Worm (Caenorhabditis elegans) whole organism, late embryonic: ENCODE measurements around the gene F13A2.3.
A peak's percentile ranks its signal among the peaks of the same experiment; 100 is the strongest.

Experiments
- C08G9.2 ChIP-seq: sonication (generic microtip); optimal IDR thresholded peaks from 2 replicates; lab custom pipeline; 2016; ENCODE audit warnings: mild to moderate bottlenecking, missing genetic modification characterization, moderate library complexity, missing compliant biosample characterization
- C38D4.7 ChIP-seq: fragments of 200-800 bp; sonication (Bioruptor generic); optimal IDR thresholded peaks from 2 replicates; lab custom pipeline; 2018; ENCODE audit warnings: mild to moderate bottlenecking, missing genetic modification characterization, moderate library complexity, missing compliant biosample characterization
- F13H6.1 ChIP-seq: sonication (generic microtip); optimal IDR thresholded peaks from 2 replicates; lab custom pipeline; 2016; ENCODE audit warnings: missing genetic modification characterization, missing compliant biosample characterization
- ahr-1 ChIP-seq: sonication (generic microtip); optimal IDR thresholded peaks from 2 replicates; lab custom pipeline; 2016; ENCODE audit warnings: missing genetic modification characterization, missing compliant biosample characterization
- ceh-14 ChIP-seq: sonication (generic microtip); optimal IDR thresholded peaks from 2 replicates; lab custom pipeline; 2016; ENCODE audit warnings: missing genotype, missing genetic modification characterization, missing compliant biosample characterization
- ceh-18 ChIP-seq: sonication (generic microtip); optimal IDR thresholded peaks from 2 replicates; lab custom pipeline; 2016; ENCODE audit warnings: missing genetic modification characterization, missing compliant biosample characterization
- ceh-22 ChIP-seq: sonication (generic microtip); optimal IDR thresholded peaks from 2 replicates; lab custom pipeline; 2017; ENCODE audit warnings: missing biosample characterization, missing genetic modification characterization
- ceh-24 ChIP-seq: sonication (generic microtip); optimal IDR thresholded peaks from 2 replicates; lab custom pipeline; 2016; ENCODE audit warnings: mild to moderate bottlenecking, missing genetic modification characterization, missing compliant biosample characterization
- ceh-31 ChIP-seq: sonication (generic microtip); optimal IDR thresholded peaks from 2 replicates; lab custom pipeline; 2016; ENCODE audit warnings: missing genetic modification characterization, missing compliant biosample characterization
- ceh-34 ChIP-seq: sonication (generic microtip); optimal IDR thresholded peaks from 2 replicates; lab custom pipeline; 2016; ENCODE audit warnings: mild to moderate bottlenecking, missing genetic modification characterization, missing compliant biosample characterization
- ceh-48 ChIP-seq: sonication (generic microtip); optimal IDR thresholded peaks from 2 replicates; lab custom pipeline; 2016; ENCODE audit warnings: missing genetic modification characterization, inconsistent platforms, missing compliant biosample characterization
- ceh-9 ChIP-seq: sonication (generic microtip); optimal IDR thresholded peaks from 2 replicates; lab custom pipeline; 2016; ENCODE audit warnings: mild to moderate bottlenecking, missing genetic modification characterization, inconsistent platforms, missing compliant biosample characterization
- che-1 ChIP-seq: sonication (generic microtip); optimal IDR thresholded peaks from 2 replicates; lab custom pipeline; 2016; ENCODE audit warnings: mild to moderate bottlenecking, missing genetic modification characterization, missing compliant biosample characterization
- elt-4 ChIP-seq: sonication (generic microtip); optimal IDR thresholded peaks from 2 replicates; lab custom pipeline; 2016; ENCODE audit warnings: missing genetic modification characterization, missing compliant biosample characterization
- ets-4 ChIP-seq: sonication (generic microtip); optimal IDR thresholded peaks from 2 replicates; lab custom pipeline; 2016; ENCODE audit warnings: missing genetic modification characterization, missing compliant biosample characterization
- eyg-1 ChIP-seq: sonication (generic microtip); optimal IDR thresholded peaks from 2 replicates; lab custom pipeline; 2016; ENCODE audit warnings: missing genotype, missing genetic modification characterization, missing compliant biosample characterization
- fkh-6 ChIP-seq: sonication (generic microtip); optimal IDR thresholded peaks from 2 replicates; lab custom pipeline; 2016; ENCODE audit warnings: missing genetic modification characterization, missing compliant biosample characterization
- hlh-13 ChIP-seq: fragments of 200-800 bp; sonication (Bioruptor generic); optimal IDR thresholded peaks from 2 replicates; lab custom pipeline; 2018; ENCODE audit warnings: mild to moderate bottlenecking, missing genetic modification characterization, missing compliant biosample characterization
- hlh-15 ChIP-seq: sonication (generic microtip); optimal IDR thresholded peaks from 2 replicates; lab custom pipeline; 2016; ENCODE audit warnings: missing genetic modification characterization, missing compliant biosample characterization
- hlh-30 ChIP-seq: sonication (generic microtip); optimal IDR thresholded peaks from 2 replicates; lab custom pipeline; 2017; ENCODE audit warnings: antibody characterized with exemption, missing genetic modification characterization, missing compliant biosample characterization; ENCODE audit not compliant: insufficient read depth
- hlh-6 ChIP-seq: sonication (generic microtip); optimal IDR thresholded peaks from 2 replicates; lab custom pipeline; 2016; ENCODE audit warnings: missing genotype, missing genetic modification characterization, missing compliant biosample characterization
- hlh-8 ChIP-seq: sonication (generic microtip); optimal IDR thresholded peaks from 2 replicates; lab custom pipeline; 2016; ENCODE audit warnings: missing genotype, missing genetic modification characterization, missing compliant biosample characterization
- lim-6 ChIP-seq: sonication (generic microtip); optimal IDR thresholded peaks from 2 replicates; lab custom pipeline; 2016; ENCODE audit warnings: missing genetic modification characterization, missing compliant biosample characterization
- madf-2 ChIP-seq: sonication (generic microtip); optimal IDR thresholded peaks from 2 replicates; lab custom pipeline; 2017; ENCODE audit warnings: missing genetic modification characterization, missing compliant biosample characterization
- mec-3 ChIP-seq: sonication (generic microtip); optimal IDR thresholded peaks from 2 replicates; lab custom pipeline; 2016; ENCODE audit warnings: borderline replicate concordance, missing genetic modification characterization, missing compliant biosample characterization
- nfya-1 ChIP-seq: sonication (generic microtip); optimal IDR thresholded peaks from 2 replicates; lab custom pipeline; 2017; ENCODE audit warnings: missing genetic modification characterization, mild to moderate bottlenecking, missing compliant biosample characterization, antibody characterized with exemption, moderate library complexity
- pag-3 ChIP-seq: sonication (generic microtip); optimal IDR thresholded peaks from 2 replicates; lab custom pipeline; 2016; ENCODE audit warnings: missing compliant biosample characterization, missing genetic modification characterization, borderline replicate concordance
- pha-2 ChIP-seq: sonication (generic microtip); optimal IDR thresholded peaks from 2 replicates; lab custom pipeline; 2017; ENCODE audit warnings: mild to moderate bottlenecking, missing genetic modification characterization, missing compliant biosample characterization
- ref-2 ChIP-seq: sonication (generic microtip); optimal IDR thresholded peaks from 2 replicates; lab custom pipeline; 2016; ENCODE audit warnings: missing genetic modification characterization, missing compliant biosample characterization
- rnt-1 ChIP-seq: sonication (generic microtip); optimal IDR thresholded peaks from 2 replicates; lab custom pipeline; 2016; ENCODE audit warnings: missing genetic modification characterization, missing compliant biosample characterization
- sox-2 ChIP-seq: fragments of 200-800 bp; sonication (Bioruptor generic); IDR thresholded peaks from 2 replicates; pipeline ENCODE4 v1.3.6; 2022; ENCODE audit warnings: missing genetic modification reagents, missing genetic modification characterization, missing compliant biosample characterization
- syd-9 ChIP-seq: sonication (generic microtip); optimal IDR thresholded peaks from 2 replicates; lab custom pipeline; 2016; ENCODE audit warnings: mild to moderate bottlenecking, missing genetic modification characterization, moderate library complexity, missing compliant biosample characterization
- tbx-2 ChIP-seq: sonication (generic microtip); optimal IDR thresholded peaks from 2 replicates; lab custom pipeline; 2016; ENCODE audit warnings: missing genetic modification characterization, missing compliant biosample characterization
- ttx-3 ChIP-seq: sonication (generic microtip); optimal IDR thresholded peaks from 2 replicates; lab custom pipeline; 2016; ENCODE audit warnings: missing genetic modification reagents, missing genetic modification characterization, missing compliant biosample characterization
- unc-42 ChIP-seq: sonication (generic microtip); optimal IDR thresholded peaks from 2 replicates; lab custom pipeline; 2016; ENCODE audit warnings: missing genotype, missing genetic modification characterization, missing compliant biosample characterization
- unc-55 ChIP-seq: sonication (generic microtip); optimal IDR thresholded peaks from 2 replicates; lab custom pipeline; 2017; ENCODE audit warnings: missing biosample characterization, missing genetic modification reagents, missing genetic modification characterization
- unc-86 ChIP-seq: sonication (generic microtip); optimal IDR thresholded peaks from 2 replicates; lab custom pipeline; 2016; ENCODE audit warnings: missing genetic modification characterization, missing compliant biosample characterization

Gene F13A2.3

ce11 chrV:4377622-4378021 is 18.5 kb downstream of the F13A2.3 start, which contains the start of gene F32D1.8:
TSS of gene F32D1.8 (minus strand) at chrV:4377722.
- TF ChIP-seq pag-3 (tag; lab: Kevin White, UChicago) (no peak), ceh-22 (tag; lab: Kevin White, UChicago) (no peak), pha-2 (tag; lab: Kevin White, UChicago) (no peak), ets-4 (tag; lab: Kevin White, UChicago) (no peak), mec-3 (tag; lab: Kevin White, UChicago) (no peak), ceh-48 (no peak), rnt-1 (tag; lab: Kevin White, UChicago) (no peak), F13H6.1 (no peak), unc-42 (tag; lab: Kevin White, UChicago) (no peak)

DNA sequence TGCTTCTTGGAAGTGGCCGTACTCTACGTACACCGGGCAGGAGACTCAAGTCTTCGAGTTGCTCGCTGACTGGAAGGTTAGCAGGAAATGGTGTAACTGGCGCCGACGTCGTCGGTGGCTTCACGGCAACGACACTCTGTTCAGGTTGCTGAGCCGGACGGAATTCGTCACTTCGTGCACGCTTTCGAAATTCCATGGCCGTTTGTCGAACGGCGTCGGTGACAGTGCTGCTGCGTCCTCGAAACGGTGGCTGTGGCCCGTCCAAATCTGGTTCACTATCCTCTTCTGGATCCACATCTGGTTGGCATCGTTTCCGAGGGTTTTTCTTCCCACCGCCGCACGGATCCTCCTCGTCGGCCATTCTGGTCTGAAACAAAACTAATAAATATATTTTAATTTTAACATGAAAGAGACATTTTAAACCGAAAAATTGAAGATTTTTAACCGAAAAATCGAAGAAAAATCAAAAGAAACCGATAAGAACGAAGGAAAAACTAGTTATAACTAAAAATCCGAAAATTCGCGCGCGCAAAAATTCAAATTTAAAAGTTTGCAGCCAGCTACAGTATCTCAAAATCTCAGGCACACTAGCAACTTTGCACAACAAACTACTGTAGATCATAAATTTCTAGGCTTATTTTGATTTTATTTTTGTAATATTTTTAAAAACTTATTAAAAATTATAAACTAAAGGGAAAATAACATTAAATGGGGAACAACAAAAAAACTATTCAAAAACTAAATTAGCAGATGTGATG is 20.2 kb downstream of the F13A2.3 start, which contains the start of gene F32D1.7:
TSS of gene F32D1.7 (minus strand) at position 367 of the 758 bp plus-strand sequence.
- no peak for TF ChIP-seq syd-9
- TF ChIP-seq sox-2, result no peak
- no peak for TF ChIP-seq hlh-6 (tag; lab: Kevin White, UChicago)
- TF ChIP-seq ceh-22 (tag; lab: Kevin White, UChicago), result no peak
- TF ChIP-seq unc-86 (tag; lab: Kevin White, UChicago), result no peak
- TF ChIP-seq eyg-1 (tag; lab: Kevin White, UChicago), result no peak
- TF ChIP-seq, all 69 proteins: peak for 0

ce11 chrV:4374625-4375024 is 21.5 kb downstream of the F13A2.3 start, which contains the start of gene neg-1:
TSS of gene neg-1 (minus strand) at chrV:4374874.
- TF ChIP-seq eyg-1 (tag; lab: Kevin White, UChicago), result no peak
- TF ChIP-seq lim-6 (tag; lab: Kevin White, UChicago), result no peak
- no peak for TF ChIP-seq tbx-2 (tag; lab: Kevin White, UChicago)
- TF ChIP-seq ceh-14 (tag; lab: Kevin White, UChicago), result no peak
- no peak for TF ChIP-seq ceh-31
- TF ChIP-seq ceh-22 (tag; lab: Kevin White, UChicago), result no peak
- no peak for TF ChIP-seq ceh-34 (tag; lab: Kevin White, UChicago)
- TF ChIP-seq hlh-15, result no peak
- TF ChIP-seq fkh-6, result no peak
- TF ChIP-seq ttx-3 (tag; lab: Kevin White, UChicago), result no peak
- TF ChIP-seq unc-42 (tag; lab: Kevin White, UChicago), result no peak
- TF ChIP-seq ceh-24 (tag; lab: Kevin White, UChicago), result no peak
- no peak for TF ChIP-seq ceh-9

DNA sequence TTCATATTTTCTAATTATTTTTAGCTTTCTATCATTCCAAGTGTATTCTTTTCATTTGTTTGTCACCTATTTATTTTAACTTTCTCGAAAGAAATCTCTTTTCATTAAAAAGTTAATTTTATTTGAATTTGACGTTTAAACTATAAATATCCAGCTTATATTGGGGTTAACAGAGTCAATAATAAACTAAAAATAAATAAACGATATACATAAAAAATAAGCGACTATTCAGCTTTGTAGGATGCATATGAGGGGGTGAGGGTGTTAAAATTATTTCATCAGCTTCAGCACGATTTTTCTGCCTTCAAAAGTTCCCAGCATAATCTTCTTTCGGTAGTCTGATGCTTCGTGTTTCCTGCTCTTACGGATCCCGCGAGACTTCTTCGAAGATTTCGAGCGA is 22.5 kb downstream of the F13A2.3 start:
- TF ChIP-seq ahr-1 (tag; lab: Kevin White, UChicago) (no peak), che-1 (no peak), ref-2 (no peak), F13H6.1 (no peak), hlh-13 (GFP tag; lab: Kevin White, UChicago) (no peak), elt-4 (tag; lab: Kevin White, UChicago) (no peak), nfya-1 (no peak), hlh-30 (tag; lab: Kevin White, UChicago) (no peak), ceh-18 (no peak), madf-2 (no peak), unc-55 (no peak)

ce11 chrV:4372986-4373385 is 23.2 kb downstream of the F13A2.3 start:
- TF ChIP-seq fkh-6 (peak; percentile 6), C38D4.7 (GFP tag; lab: Kevin White, UChicago) (no peak), hlh-8 (tag; lab: Kevin White, UChicago) (no peak), C08G9.2 (tag; lab: Kevin White, UChicago) (peak; percentile 49), unc-86 (tag; lab: Kevin White, UChicago) (no peak)
